Worm (Caenorhabditis elegans): ENCODE results near the gene ZK662.5.

The ZK662.5 gene

ce11 chrX:15725566-15726173 lies 4.2 kb downstream of the ZK662.5 start, which contains the start of gene lin-15B:
TSS of gene lin-15B (plus strand) at chrX:15726123.
- 0 out of 2 replicates have a peak, but pooled peaks have one; percentile 13 for TF ChIP-seq dmd-9 (GFP tag; IDR thresholded peaks at IDR 0.05)
- peak; percentile 34; the same call in 1 of the 2 replicates for TF ChIP-seq set-16 (GFP tag; IDR thresholded peaks at IDR 0.05)
- peak; percentile 19; the same call in 1 of the 2 replicates for TF ChIP-seq hmg-1.1 (GFP tag; IDR thresholded peaks at IDR 0.05)
- peak; percentile 13; the same call in 1 of the 2 replicates for TF ChIP-seq egl-43 (GFP tag; IDR thresholded peaks at IDR 0.05)
- no peak for TF ChIP-seq ceh-44 (GFP tag; IDR thresholded peaks at IDR 0.05)

ce11 chrX:15730342-15730741 lies 8.9 kb downstream of the ZK662.5 start:
- no peak for TF ChIP-seq set-16 (GFP tag; IDR thresholded peaks at IDR 0.05)
- TF ChIP-seq madf-9 (GFP tag; conservative IDR thresholded peaks at IDR 0.05): no peak
- no peak for TF ChIP-seq ceh-20 (GFP tag; IDR thresholded peaks at IDR 0.05)
- TF ChIP-seq unc-62 (GFP tag; optimal IDR thresholded peaks at IDR 0.05 in 1 of 2): peak in 1 of 2 experiments; percentile 96
- no peak for TF ChIP-seq unc-62 (tag; optimal IDR thresholded peaks at IDR 0.05)
- no peak for TF ChIP-seq tra-1 (GFP tag; IDR thresholded peaks at IDR 0.05)
- no peak for TF ChIP-seq hmg-1.1 (GFP tag; IDR thresholded peaks at IDR 0.05)

ce11 chrX:15731668-15732067 lies 10.2 kb downstream of the ZK662.5 start, which contains the start of gene lin-15A:
TSS of gene lin-15A (plus strand) at chrX:15731968.
- TF ChIP-seq lsy-2 (tag; optimal IDR thresholded peaks at IDR 0.05) (no peak), unc-62 (GFP tag; optimal IDR thresholded peaks at IDR 0.05 in 1 of 2) (no peak), unc-62 (tag; optimal IDR thresholded peaks at IDR 0.05) (no peak), nhr-48 (tag; optimal IDR thresholded peaks at IDR 0.05) (no peak), set-16 (GFP tag; IDR thresholded peaks at IDR 0.05) (no peak), ceh-44 (GFP tag; IDR thresholded peaks at IDR 0.05) (no peak), Y48G9A.11 (GFP tag; IDR thresholded peaks at IDR 0.05) (no peak), daf-8 (GFP tag; IDR thresholded peaks at IDR 0.05) (no peak), zfp-2 (tag; optimal IDR thresholded peaks at IDR 0.05) (no peak), aha-1 (tag) (no peak), dmd-6 (GFP tag; IDR thresholded peaks at IDR 0.05) (no peak), lin-39 (tag; optimal IDR thresholded peaks at IDR 0.05) (no peak), nhr-25 (tag; optimal IDR thresholded peaks at IDR 0.05; ENCODE audit: borderline replicate concordance, insufficient read depth) (no peak), T20F7.1 (GFP tag; optimal IDR thresholded peaks at IDR 0.05) (no peak), lim-7 (GFP tag; IDR thresholded peaks at IDR 0.05) (no peak), rbr-2 (tag; optimal IDR thresholded peaks at IDR 0.05) (no peak), ctbp-1 (GFP tag; IDR thresholded peaks at IDR 0.05) (no peak), T26A8.4 (GFP tag; IDR thresholded peaks at IDR 0.05) (no peak), nhr-42 (GFP tag; IDR thresholded peaks at IDR 0.05) (no peak), F44E2.7 (GFP tag; IDR thresholded peaks at IDR 0.05) (no peak)

ce11 chrX:15736419-15736818 lies 15.0 kb downstream of the ZK662.5 start:
- peak; percentile 93 for TF ChIP-seq nhr-102 (tag; optimal IDR thresholded peaks at IDR 0.05)
- no peak for TF ChIP-seq snpc-1.2 (GFP tag; IDR thresholded peaks at IDR 0.05)
- no peak for TF ChIP-seq unc-130 (GFP tag; optimal IDR thresholded peaks at IDR 0.05)
- TF ChIP-seq pha-4 (GFP tag; IDR thresholded peaks at IDR 0.05): no peak; the same call in 1 of the 2 replicates
- no peak for TF ChIP-seq pha-4 (tag; optimal IDR thresholded peaks at IDR 0.05)
- no peak for TF ChIP-seq mdt-29 (GFP tag; IDR thresholded peaks at IDR 0.05)
- no peak for TF ChIP-seq zip-11 (GFP tag; IDR thresholded peaks at IDR 0.05)
- peak; percentile 6 for TF ChIP-seq ces-1 (GFP tag; optimal IDR thresholded peaks at IDR 0.05)
- no peak for TF ChIP-seq D1046.2 (GFP tag; IDR thresholded peaks at IDR 0.05)
- peak; percentile 87 for TF ChIP-seq mep-1 (tag; optimal IDR thresholded peaks at IDR 0.05)
- peak; percentile 76 for TF ChIP-seq nhr-6 (tag; optimal IDR thresholded peaks at IDR 0.05)
- TF ChIP-seq lin-38 (GFP tag; IDR thresholded peaks at IDR 0.05): no peak; the same call in 1 of the 2 replicates
- peak; percentile 18 for TF ChIP-seq ceh-32 (tag; optimal IDR thresholded peaks at IDR 0.05; ENCODE audit: poor library complexity)
- TF ChIP-seq lin-13 (GFP tag; optimal IDR thresholded peaks at IDR 0.05): peak; percentile 69
- peak; percentile 31 for TF ChIP-seq aha-1 (tag)
- TF ChIP-seq ama-1 (optimal IDR thresholded peaks at IDR 0.05): no peak
- TF ChIP-seq madf-9 (GFP tag; conservative IDR thresholded peaks at IDR 0.05): no peak
- TF ChIP-seq F26F4.8 (GFP tag; conservative IDR thresholded peaks at IDR 0.05): no peak
- peak; percentile 80 for TF ChIP-seq nhr-28 (tag; optimal IDR thresholded peaks at IDR 0.05)
- no peak for TF ChIP-seq dmd-8 (GFP tag; IDR thresholded peaks at IDR 0.05)
- TF ChIP-seq nhr-41 (GFP tag; IDR thresholded peaks at IDR 0.05): no peak
- peak in 1 of 2 experiments; percentile 46 for TF ChIP-seq hif-1 (tag; optimal IDR thresholded peaks at IDR 0.05)
